Worm (Caenorhabditis elegans) whole organism, L1 larva: ENCODE measurements around the gene lsm-4.

ENCODE experiments used
- C04F5.9 ChIP-seq: sonication (generic microtip); optimal IDR thresholded peaks from 2 replicates; lab custom pipeline; 2016; ENCODE audit warnings: missing genetic modification characterization, missing compliant biosample characterization
- Y116A8C.19 ChIP-seq: sonication (generic microtip); optimal IDR thresholded peaks from 2 replicates; lab custom pipeline; 2016; ENCODE audit warnings: missing compliant biosample characterization, missing genetic modification characterization, borderline replicate concordance
- aly-2 ChIP-seq: fragments of 150-350 bp; optimal IDR thresholded peaks from 2 replicates; lab custom pipeline; 2014; ENCODE audit warnings: missing biosample characterization, missing genetic modification characterization
- blmp-1 ChIP-seq: fragments of 150-350 bp; optimal IDR thresholded peaks from 2 replicates; lab custom pipeline; 2014; ENCODE audit warnings: missing biosample characterization, missing genetic modification characterization
- ceh-8 ChIP-seq: fragments of 200-800 bp; sonication (Bioruptor generic); optimal IDR thresholded peaks from 2 replicates; lab custom pipeline; 2018; ENCODE audit warnings: mild to moderate bottlenecking, missing genetic modification characterization, moderate library complexity, missing compliant biosample characterization
- ces-1 ChIP-seq: fragments of 150-350 bp; optimal IDR thresholded peaks from 2 replicates; lab custom pipeline; 2014; ENCODE audit warnings: missing biosample characterization, missing genetic modification reagents, missing genetic modification characterization
- efl-1 ChIP-seq, 4 experiments: fragments of 150-350 bp; optimal IDR thresholded peaks in 3 of 4; peaks in 1 of 4; 1 replicate in 1 of 4; 2 replicates in 3 of 4; lab custom pipeline; 2014; ENCODE audit warnings: missing biosample characterization in 2 of 4, missing genetic modification characterization in 2 of 4, missing genetic modification reagents in 2 of 4
- efl-3 ChIP-seq: fragments of 200-800 bp; sonication (Bioruptor generic); optimal IDR thresholded peaks from 2 replicates; lab custom pipeline; 2018; ENCODE audit warnings: mild to moderate bottlenecking, missing genetic modification characterization, missing compliant biosample characterization
- egl-27 ChIP-seq, 2 experiments: fragments of 150-350 bp in 1 of 2; sonication (generic microtip); optimal IDR thresholded peaks; 3 replicates each; lab custom pipeline; 2017 to 2018; ENCODE audit warnings: missing biosample characterization in 2 of 2, missing genetic modification characterization in 2 of 2, missing genetic modification reagents in 2 of 2
- elt-2 ChIP-seq: sonication (generic microtip); optimal IDR thresholded peaks from 2 replicates; lab custom pipeline; 2016; ENCODE audit warnings: missing genetic modification characterization, mild to moderate bottlenecking, inconsistent platforms, missing compliant biosample characterization, missing genetic modification reagents
- elt-3 ChIP-seq, 6 experiments: fragments of 150-350 bp in 1 of 6; sonication (generic microtip); optimal IDR thresholded peaks; 2 replicates each; lab custom pipeline; 2017 to 2018; ENCODE audit warnings: missing biosample characterization in 6 of 6, missing genetic modification characterization in 6 of 6, inconsistent platforms in 1 of 6
- fkh-10 ChIP-seq: sonication (generic microtip); optimal IDR thresholded peaks from 2 replicates; lab custom pipeline; 2017; ENCODE audit warnings: missing biosample characterization, missing genetic modification reagents, missing genetic modification characterization
- grh-1 ChIP-seq: fragments of 200-800 bp; sonication (Bioruptor generic); IDR thresholded peaks from 2 replicates; pipeline ENCODE4 v1.3.6; 2022; ENCODE audit warnings: missing genetic modification reagents, missing genetic modification characterization, missing compliant biosample characterization
- hlh-17 ChIP-seq: fragments of 200-800 bp; sonication (Bioruptor generic); optimal IDR thresholded peaks from 2 replicates; lab custom pipeline; 2018; ENCODE audit warnings: missing genetic modification characterization, mild to moderate bottlenecking, missing compliant biosample characterization, moderate library complexity, borderline replicate concordance
- irx-1 ChIP-seq: sonication (generic microtip); optimal IDR thresholded peaks from 2 replicates; lab custom pipeline; 2016; ENCODE audit warnings: missing genetic modification characterization, missing compliant biosample characterization
- jun-1 ChIP-seq: fragments of 150-350 bp; optimal IDR thresholded peaks from 2 replicates; lab custom pipeline; 2014; ENCODE audit warnings: missing biosample characterization, missing genetic modification reagents, missing genetic modification characterization
- lin-13 ChIP-seq: fragments of 150-350 bp; optimal IDR thresholded peaks from 2 replicates; lab custom pipeline; 2014; ENCODE audit warnings: missing biosample characterization, missing genetic modification reagents, missing genetic modification characterization
- lin-35 ChIP-seq, 2 experiments: fragments of 150-350 bp; optimal IDR thresholded peaks; 2 replicates each; lab custom pipeline; 2014; ENCODE audit warnings: missing biosample characterization in 2 of 2, missing genetic modification characterization in 2 of 2, missing genetic modification reagents in 2 of 2
- lir-3 ChIP-seq: sonication (generic microtip); optimal IDR thresholded peaks from 2 replicates; lab custom pipeline; 2016; ENCODE audit warnings: mild to moderate bottlenecking, missing genetic modification characterization, moderate library complexity, missing compliant biosample characterization; ENCODE audit not compliant: poor library complexity
- mdl-1 ChIP-seq, 2 experiments: fragments of 150-350 bp; optimal IDR thresholded peaks; 2 replicates each; lab custom pipeline; 2014 to 2017; ENCODE audit warnings: missing biosample characterization in 2 of 2, missing genetic modification characterization in 2 of 2, inconsistent platforms in 1 of 2
- mep-1 ChIP-seq: fragments of 150-350 bp; optimal IDR thresholded peaks from 2 replicates; lab custom pipeline; 2014; ENCODE audit warnings: missing biosample characterization, missing genetic modification characterization
- nhr-19 ChIP-seq: fragments of 200-800 bp; sonication (Bioruptor generic); conservative IDR thresholded peaks from 2 replicates; pipeline ENCODE4 v1.3.6; 2022; ENCODE audit warnings: missing genetic modification characterization, missing compliant biosample characterization
- nhr-20 ChIP-seq: sonication (generic microtip); optimal IDR thresholded peaks from 2 replicates; lab custom pipeline; 2016; ENCODE audit warnings: mild to moderate bottlenecking, missing genetic modification characterization, missing compliant biosample characterization
- nhr-28 ChIP-seq: fragments of 150-350 bp; optimal IDR thresholded peaks from 2 replicates; lab custom pipeline; 2014; ENCODE audit warnings: missing biosample characterization, missing genetic modification characterization
- nhr-71 ChIP-seq: sonication (generic microtip); optimal IDR thresholded peaks from 2 replicates; lab custom pipeline; 2016; ENCODE audit warnings: mild to moderate bottlenecking, missing genetic modification characterization, moderate library complexity, missing compliant biosample characterization
- nhr-77 ChIP-seq: fragments of 150-350 bp; optimal IDR thresholded peaks from 2 replicates; lab custom pipeline; 2014; ENCODE audit warnings: missing biosample characterization, missing genetic modification characterization
- nhr-85 ChIP-seq: sonication (generic microtip); peaks from one replicate; lab custom pipeline; 2016; ENCODE audit warnings: missing genetic modification characterization, inconsistent platforms, missing compliant biosample characterization
- nhr-90 ChIP-seq: sonication (generic microtip); optimal IDR thresholded peaks from 2 replicates; lab custom pipeline; 2016; ENCODE audit warnings: mild to moderate bottlenecking, missing genetic modification characterization, missing compliant biosample characterization; ENCODE audit not compliant: poor library complexity
- pax-3 ChIP-seq: fragments of 200-800 bp; sonication (Bioruptor generic); optimal IDR thresholded peaks from 2 replicates; lab custom pipeline; 2018; ENCODE audit warnings: mild to moderate bottlenecking, missing genetic modification characterization, moderate library complexity, missing compliant biosample characterization
- pqm-1 ChIP-seq: sonication (generic microtip); optimal IDR thresholded peaks from 3 replicates; lab custom pipeline; 2017; ENCODE audit warnings: missing biosample characterization, missing genetic modification characterization
- snu-23 ChIP-seq: sonication (generic microtip); optimal IDR thresholded peaks from 2 replicates; lab custom pipeline; 2016; ENCODE audit warnings: missing genetic modification characterization, missing compliant biosample characterization
- swsn-7 ChIP-seq: sonication (generic microtip); optimal IDR thresholded peaks from 2 replicates; lab custom pipeline; 2016; ENCODE audit warnings: missing genetic modification characterization, missing compliant biosample characterization
- tbx-2 ChIP-seq: sonication (generic microtip); optimal IDR thresholded peaks from 2 replicates; lab custom pipeline; 2016; ENCODE audit warnings: missing genetic modification characterization, missing compliant biosample characterization
- tlp-1 ChIP-seq: fragments of 150-350 bp; optimal IDR thresholded peaks from 2 replicates; lab custom pipeline; 2014; ENCODE audit warnings: missing biosample characterization, missing genetic modification characterization
- unc-98 ChIP-seq: fragments of 200-800 bp; sonication (Bioruptor generic); IDR thresholded peaks from 2 replicates; pipeline ENCODE4 v1.3.6; 2022; ENCODE audit warnings: missing genetic modification characterization, missing compliant biosample characterization
- xbp-1 ChIP-seq: sonication (generic microtip); optimal IDR thresholded peaks from 2 replicates; lab custom pipeline; 2016; ENCODE audit warnings: missing genetic modification characterization, missing compliant biosample characterization
- ztf-4 ChIP-seq: fragments of 150-350 bp; optimal IDR thresholded peaks from 2 replicates; lab custom pipeline; 2014; ENCODE audit warnings: missing biosample characterization, missing genetic modification characterization

The lsm-4 gene

ce11 chrII:7264675-7265074 lies 11.7 kb upstream of the lsm-4 start:
- TF ChIP-seq efl-1 (optimal IDR thresholded peaks at IDR 0.05; lab: Kevin White, UChicago) = no peak
- TF ChIP-seq efl-1 (GFP tag; optimal IDR thresholded peaks at IDR 0.05 in 1 of 2; lab: Kevin White, UChicago) = peak in 1 of 2 experiments; percentile 41
- TF ChIP-seq irx-1 (tag; lab: Kevin White, UChicago) = no peak
- TF ChIP-seq hlh-17 (GFP tag; lab: Kevin White, UChicago) = no peak
- TF ChIP-seq nhr-71 (tag; lab: Kevin White, UChicago) = peak; percentile 32
- peak in 1 of 2 experiments; percentile 47 for TF ChIP-seq lin-35 (GFP tag; optimal IDR thresholded peaks at IDR 0.05; lab: Kevin White, UChicago)
- TF ChIP-seq nhr-85 = no peak
- no peak for TF ChIP-seq mep-1
- no peak for TF ChIP-seq ztf-4 (tag; lab: Kevin White, UChicago)
- peak in 1 of 2 experiments; percentile 61 for TF ChIP-seq mdl-1 (tag; optimal IDR thresholded peaks at IDR 0.05; lab: Kevin White, UChicago)
- no peak for TF ChIP-seq C04F5.9 (tag; lab: Kevin White, UChicago)
- peak; percentile 35 for TF ChIP-seq nhr-90 (tag; lab: Kevin White, UChicago)
- TF ChIP-seq xbp-1 (tag; lab: Kevin White, UChicago) = no peak
- TF ChIP-seq aly-2 (tag; lab: Kevin White, UChicago) = no peak
- peak; percentile 42 for TF ChIP-seq blmp-1 (tag; lab: Kevin White, UChicago)
- peak; percentile 96 for TF ChIP-seq elt-2 (tag; lab: Kevin White, UChicago)
- no peak for TF ChIP-seq swsn-7
- peak; percentile 55 for TF ChIP-seq jun-1 (tag; lab: Kevin White, UChicago)
- no peak for TF ChIP-seq pax-3 (tag; lab: Kevin White, UChicago)
- TF ChIP-seq nhr-20 (tag; lab: Kevin White, UChicago) = peak; percentile 68
- TF ChIP-seq tlp-1 = no peak
- TF ChIP-seq Y116A8C.19 (tag; lab: Kevin White, UChicago) = no peak
- no peak for TF ChIP-seq ces-1 (GFP tag; lab: Kevin White, UChicago)
- TF ChIP-seq, all 84 proteins: peak for 9

- no peak for TF ChIP-seq nhr-28 (tag; lab: Kevin White, UChicago)
- TF ChIP-seq Y116A8C.19 (tag; lab: Kevin White, UChicago) = no peak
- no peak for TF ChIP-seq nhr-85
- no peak for TF ChIP-seq efl-3 (GFP tag; lab: Kevin White, UChicago)
- TF ChIP-seq snu-23 (GFP tag; lab: Kevin White, UChicago) = no peak
- no peak for TF ChIP-seq elt-3 (tag; optimal IDR thresholded peaks at IDR 0.05; lab: Kevin White, UChicago)
- TF ChIP-seq irx-1 (tag; lab: Kevin White, UChicago) = no peak
- TF ChIP-seq pqm-1 (tag; lab: Kevin White, UChicago) = no peak
- TF ChIP-seq tbx-2 = no peak
- no peak for TF ChIP-seq egl-27 (tag; optimal IDR thresholded peaks at IDR 0.05; lab: Kevin White, UChicago)
- no peak for TF ChIP-seq swsn-7
- no peak for TF ChIP-seq xbp-1 (tag; lab: Kevin White, UChicago)
- no peak for TF ChIP-seq nhr-19 (GFP tag; lab: Robert Waterston, UW)
- TF ChIP-seq ceh-8 (GFP tag; lab: Kevin White, UChicago) = no peak
- TF ChIP-seq ztf-4 (tag; lab: Kevin White, UChicago) = no peak
- TF ChIP-seq unc-98 (GFP tag; lab: Robert Waterston, UW) = no peak
- no peak for TF ChIP-seq fkh-10 (GFP tag; lab: Kevin White, UChicago)
Observed at ce11 chrII:7261854-7262253, 8.9 kb upstream of the lsm-4 start, which contains the start of gene C30G12.4. C30G12.4 (plus strand) TSS chrII:7262154.

ce11 chrII:7255614-7256162 lies 2.7 kb upstream of the lsm-4 start, which contains the start of gene F32A5.8:
F32A5.8 (plus strand) TSS chrII:7256112.
- TF ChIP-seq nhr-85 (peak; percentile 21), grh-1 (GFP tag; lab: Robert Waterston, UW) (no peak), lin-35 (GFP tag; optimal IDR thresholded peaks at IDR 0.05; lab: Kevin White, UChicago) (peak in 1 of 2 experiments; percentile 30), nhr-71 (tag; lab: Kevin White, UChicago) (no peak), lin-13 (GFP tag; lab: Kevin White, UChicago) (no peak), blmp-1 (tag; lab: Kevin White, UChicago) (peak; percentile 3), nhr-90 (tag; lab: Kevin White, UChicago) (peak; percentile 1), jun-1 (tag; lab: Kevin White, UChicago) (no peak), nhr-20 (tag; lab: Kevin White, UChicago) (peak; percentile 18), elt-2 (tag; lab: Kevin White, UChicago) (peak; percentile 58), nhr-77 (tag; lab: Kevin White, UChicago) (peak; percentile 23), lir-3 (tag; lab: Kevin White, UChicago) (peak; percentile 14)
- TF ChIP-seq, all 84 proteins: peak for 8
